Worm (Caenorhabditis elegans) whole organism, late embryonic: ENCODE measurements around the gene Y53F4B.17.

Source experiments
- C38D4.7 ChIP-seq: fragments of 200-800 bp; sonication (Bioruptor generic); optimal IDR thresholded peaks from 2 replicates; lab custom pipeline; 2018; ENCODE audit warnings: mild to moderate bottlenecking, missing genetic modification characterization, moderate library complexity, missing compliant biosample characterization
- K09A11.1 ChIP-seq: sonication (generic microtip); optimal IDR thresholded peaks from 2 replicates; lab custom pipeline; 2017; ENCODE audit warnings: antibody characterized with exemption, mild to moderate bottlenecking, missing genetic modification characterization, missing compliant biosample characterization; ENCODE audit not compliant: insufficient read depth
- ceh-24 ChIP-seq: sonication (generic microtip); optimal IDR thresholded peaks from 2 replicates; lab custom pipeline; 2016; ENCODE audit warnings: mild to moderate bottlenecking, missing genetic modification characterization, missing compliant biosample characterization
- ceh-45 ChIP-seq: fragments of 200-800 bp; sonication (Bioruptor generic); IDR thresholded peaks from 2 replicates; pipeline ENCODE4 v1.3.6; 2022; ENCODE audit warnings: missing genetic modification reagents, missing genetic modification characterization, missing compliant biosample characterization
- ceh-9 ChIP-seq: sonication (generic microtip); optimal IDR thresholded peaks from 2 replicates; lab custom pipeline; 2016; ENCODE audit warnings: mild to moderate bottlenecking, missing genetic modification characterization, inconsistent platforms, missing compliant biosample characterization
- che-1 ChIP-seq: sonication (generic microtip); optimal IDR thresholded peaks from 2 replicates; lab custom pipeline; 2016; ENCODE audit warnings: mild to moderate bottlenecking, missing genetic modification characterization, missing compliant biosample characterization
- dve-1 ChIP-seq: sonication (generic microtip); optimal IDR thresholded peaks from 2 replicates; lab custom pipeline; 2017; ENCODE audit warnings: antibody characterized with exemption, mild to moderate bottlenecking, missing genetic modification characterization, missing compliant biosample characterization
- elt-2 ChIP-seq: sonication (generic microtip); optimal IDR thresholded peaks from 2 replicates; lab custom pipeline; 2016; ENCODE audit warnings: missing genetic modification reagents, missing genetic modification characterization, missing compliant biosample characterization
- ets-4 ChIP-seq: sonication (generic microtip); optimal IDR thresholded peaks from 2 replicates; lab custom pipeline; 2016; ENCODE audit warnings: missing genetic modification characterization, missing compliant biosample characterization
- gmeb-2 ChIP-seq: sonication (generic microtip); optimal IDR thresholded peaks from 2 replicates; lab custom pipeline; 2016; ENCODE audit warnings: missing genetic modification characterization, inconsistent platforms, missing compliant biosample characterization
- hlh-15 ChIP-seq: sonication (generic microtip); optimal IDR thresholded peaks from 2 replicates; lab custom pipeline; 2016; ENCODE audit warnings: missing genetic modification characterization, missing compliant biosample characterization
- hlh-6 ChIP-seq: sonication (generic microtip); optimal IDR thresholded peaks from 2 replicates; lab custom pipeline; 2016; ENCODE audit warnings: missing genotype, missing genetic modification characterization, missing compliant biosample characterization
- hlh-8 ChIP-seq: sonication (generic microtip); optimal IDR thresholded peaks from 2 replicates; lab custom pipeline; 2016; ENCODE audit warnings: missing genotype, missing genetic modification characterization, missing compliant biosample characterization
- madf-2 ChIP-seq: sonication (generic microtip); optimal IDR thresholded peaks from 2 replicates; lab custom pipeline; 2017; ENCODE audit warnings: missing genetic modification characterization, missing compliant biosample characterization
- nfya-1 ChIP-seq: sonication (generic microtip); optimal IDR thresholded peaks from 2 replicates; lab custom pipeline; 2017; ENCODE audit warnings: missing genetic modification characterization, mild to moderate bottlenecking, missing compliant biosample characterization, antibody characterized with exemption, moderate library complexity
- pag-3 ChIP-seq: sonication (generic microtip); optimal IDR thresholded peaks from 2 replicates; lab custom pipeline; 2016; ENCODE audit warnings: missing compliant biosample characterization, missing genetic modification characterization, borderline replicate concordance
- pros-1 ChIP-seq: fragments of 150-350 bp; optimal IDR thresholded peaks from 2 replicates; lab custom pipeline; 2014; ENCODE audit warnings: missing biosample characterization, missing genetic modification reagents, missing genetic modification characterization
- ref-2 ChIP-seq: sonication (generic microtip); optimal IDR thresholded peaks from 2 replicates; lab custom pipeline; 2016; ENCODE audit warnings: missing genetic modification characterization, missing compliant biosample characterization
- sox-4 ChIP-seq: sonication (generic microtip); optimal IDR thresholded peaks from 2 replicates; lab custom pipeline; 2017; ENCODE audit warnings: mild to moderate bottlenecking, missing genetic modification characterization, inconsistent platforms, missing compliant biosample characterization
- syd-9 ChIP-seq: sonication (generic microtip); optimal IDR thresholded peaks from 2 replicates; lab custom pipeline; 2016; ENCODE audit warnings: mild to moderate bottlenecking, missing genetic modification characterization, moderate library complexity, missing compliant biosample characterization
- ttx-3 ChIP-seq: sonication (generic microtip); optimal IDR thresholded peaks from 2 replicates; lab custom pipeline; 2016; ENCODE audit warnings: missing genetic modification reagents, missing genetic modification characterization, missing compliant biosample characterization

Y53F4B.17 gene

ce11 chrII:15107184-15107583 is 48.7 kb downstream of the Y53F4B.17 start:
- no peak for TF ChIP-seq pros-1 (tag; lab: Kevin White, UChicago)
- TF ChIP-seq ref-2 (tag; lab: Kevin White, UChicago) = no peak
- TF ChIP-seq ceh-9 (tag; lab: Kevin White, UChicago) = no peak
- no peak for TF ChIP-seq K09A11.1 (tag; lab: Kevin White, UChicago)
- TF ChIP-seq ets-4 (tag; lab: Kevin White, UChicago) = no peak
- no peak for TF ChIP-seq ttx-3 (tag; lab: Kevin White, UChicago)

- TF ChIP-seq madf-2 (tag; lab: Kevin White, UChicago) (no peak), ceh-45 (no peak), gmeb-2 (tag; lab: Kevin White, UChicago) (no peak), syd-9 (tag; lab: Kevin White, UChicago) (no peak), che-1 (tag; lab: Kevin White, UChicago) (no peak), hlh-6 (tag; lab: Kevin White, UChicago) (no peak), ceh-24 (tag; lab: Kevin White, UChicago) (no peak), nfya-1 (tag; lab: Kevin White, UChicago) (no peak), pag-3 (tag; lab: Kevin White, UChicago) (no peak), dve-1 (tag; lab: Kevin White, UChicago) (no peak), elt-2 (no peak), hlh-15 (tag; lab: Kevin White, UChicago) (no peak), sox-4 (tag; lab: Kevin White, UChicago) (no peak), C38D4.7 (GFP tag; lab: Kevin White, UChicago) (no peak)
Measured at ce11 chrII:15109844-15110243, 51.4 kb downstream of the Y53F4B.17 start, which contains the start of gene Y53F4B.39. TSS of gene Y53F4B.39 (plus strand) at chrII:15110144.

DNA sequence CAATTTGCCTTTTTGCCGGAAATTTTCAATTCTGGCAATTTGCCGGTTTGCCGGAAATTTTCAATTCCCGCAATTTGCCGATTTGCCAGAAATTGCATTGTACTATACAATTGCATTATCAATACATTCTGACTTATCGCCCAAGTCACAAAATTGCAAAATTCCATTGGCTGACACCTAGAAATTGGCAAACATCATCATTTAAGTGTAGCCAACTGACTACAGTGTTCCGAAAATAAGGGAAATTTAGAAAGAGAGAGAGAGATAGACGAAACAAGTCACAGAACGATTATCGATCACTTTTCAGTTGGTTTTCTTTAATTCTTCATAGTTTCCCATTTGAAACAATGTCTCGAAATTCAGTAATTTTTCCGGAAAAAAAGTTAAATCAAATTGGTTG is 52.9 kb downstream of the Y53F4B.17 start:
- TF ChIP-seq hlh-8 (tag; lab: Kevin White, UChicago) = no peak
- peak; percentile 21 for TF ChIP-seq elt-2
- TF ChIP-seq, all 69 proteins: peak for 1
